Worm (Caenorhabditis elegans): Measurements from ENCODE around the gene pat-3.
A peak's percentile ranks its signal among the peaks of the same experiment; 100 is the strongest.

Gene pat-3

DNA sequence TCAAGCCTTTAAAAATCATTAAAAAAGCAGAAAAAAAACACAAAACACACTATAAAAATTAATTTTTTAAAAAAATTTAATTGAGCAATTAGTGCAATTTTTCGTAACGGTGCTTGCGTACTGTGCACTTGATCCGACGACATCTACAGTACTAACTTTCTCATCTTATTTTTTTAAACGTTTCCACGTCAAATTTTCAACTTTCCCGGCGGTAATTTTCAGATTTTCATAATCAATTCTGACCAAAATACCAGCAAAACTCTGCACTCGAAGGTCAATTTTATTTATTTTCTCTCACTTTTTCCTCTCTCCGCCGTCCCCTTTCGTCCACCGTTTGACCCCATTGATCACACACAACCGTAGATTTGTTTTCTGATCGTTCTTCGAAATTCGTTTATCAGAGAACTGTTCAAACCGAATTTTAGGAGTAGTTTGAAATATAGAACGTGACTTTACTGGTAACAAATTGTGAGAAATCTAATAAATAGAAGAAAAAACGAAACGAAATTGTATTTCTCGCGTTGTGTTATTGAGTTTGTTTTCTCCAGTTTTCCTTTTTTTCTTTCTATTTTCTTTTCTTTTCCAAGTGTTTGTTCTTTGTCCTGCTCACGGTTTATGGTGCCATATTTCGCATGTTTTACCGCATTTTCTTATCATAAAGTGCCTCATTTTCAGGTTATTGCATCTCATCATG is 50.0 kb downstream of the pat-3 start, which contains the start of gene acs-19 (continued):
- TF ChIP-seq ama-1 (optimal IDR thresholded peaks at IDR 0.05) = peak; percentile 11
- no peak for TF ChIP-seq ama-1 (GFP tag; optimal IDR thresholded peaks at IDR 0.05)
- TF ChIP-seq T26A5.8 (tag; optimal IDR thresholded peaks at IDR 0.05) = no peak
- no peak for TF ChIP-seq Y79H2A.3 (GFP tag; conservative IDR thresholded peaks at IDR 0.05)
- TF ChIP-seq aptf-3 (GFP tag; IDR thresholded peaks at IDR 0.05) = no peak
- no peak for TF ChIP-seq attf-3 (GFP tag; conservative IDR thresholded peaks at IDR 0.05)
- no peak for TF ChIP-seq egrh-3 (GFP tag; IDR thresholded peaks at IDR 0.05)
- TF ChIP-seq ztf-18 (tag; optimal IDR thresholded peaks at IDR 0.05) = no peak
- no peak for TF ChIP-seq attf-6 (GFP tag; IDR thresholded peaks at IDR 0.05)
- no peak for TF ChIP-seq snpc-1.3 (tag; optimal IDR thresholded peaks at IDR 0.05; ENCODE audit: insufficient read depth)
- TF ChIP-seq tbx-9 (tag; optimal IDR thresholded peaks at IDR 0.05; ENCODE audit: borderline replicate concordance) = no peak
- TF ChIP-seq F57A8.1 (GFP tag; optimal IDR thresholded peaks at IDR 0.05) = no peak
- peak; percentile 30 for TF ChIP-seq F52B5.7 (tag; optimal IDR thresholded peaks at IDR 0.05)
- no peak for TF ChIP-seq sea-2 (GFP tag; IDR thresholded peaks at IDR 0.05)
- TF ChIP-seq ceh-100 (GFP tag; IDR thresholded peaks at IDR 0.05) = no peak
- TF ChIP-seq madf-6 (GFP tag; IDR thresholded peaks at IDR 0.05) = peak; percentile 76
- TF ChIP-seq lin-40 (tag; optimal IDR thresholded peaks at IDR 0.05) = peak; percentile 19
- no peak for TF ChIP-seq ZK185.1 (tag; optimal IDR thresholded peaks at IDR 0.05; ENCODE audit: poor library complexity, severe bottlenecking)

DNA sequence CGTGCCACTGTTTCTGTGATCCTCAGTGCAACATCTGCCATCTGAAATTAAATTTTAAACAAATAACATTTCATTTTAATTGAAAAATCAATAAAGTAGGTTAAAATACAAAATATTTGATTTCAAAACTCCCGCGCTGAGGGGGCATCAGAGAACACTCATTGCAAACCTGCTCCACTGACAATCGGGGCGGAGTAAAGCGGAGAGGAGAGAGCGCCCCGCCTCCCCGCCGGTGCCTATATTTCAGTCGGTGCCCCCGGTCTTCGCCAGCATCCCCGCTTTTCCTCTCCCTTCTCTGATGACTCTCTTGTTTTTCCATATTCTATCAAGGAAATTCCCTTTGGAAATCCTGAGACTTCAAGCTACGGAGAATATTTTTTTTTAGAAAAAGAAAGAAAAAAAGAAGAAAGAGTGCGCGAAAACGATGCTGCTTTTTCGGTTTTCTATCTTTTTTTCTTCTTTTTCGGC is 51.0 kb downstream of the pat-3 start, which contains the start of gene brc-1:
Gene brc-1, minus strand, starts transcription at position 51 of the 468 bp plus-strand sequence.
- TF ChIP-seq tlf-1 (GFP tag; optimal IDR thresholded peaks at IDR 0.05) = no peak
- TF ChIP-seq attf-5 (GFP tag; optimal IDR thresholded peaks at IDR 0.05) = peak; percentile 94
- no peak for TF ChIP-seq mes-4 (tag; optimal IDR thresholded peaks at IDR 0.05)
- no peak for TF ChIP-seq aptf-2 (GFP tag; conservative IDR thresholded peaks at IDR 0.05)
- TF ChIP-seq F33H1.4 (GFP tag; IDR thresholded peaks at IDR 0.05) = peak; percentile 39; the same call in 1 of the 2 replicates
- TF ChIP-seq cebp-1 (GFP tag; IDR thresholded peaks at IDR 0.05) = peak; percentile 70
- peak; percentile 87 for TF ChIP-seq cebp-1 (tag; optimal IDR thresholded peaks at IDR 0.05)
- peak; percentile 55 for TF ChIP-seq madf-10 (tag; optimal IDR thresholded peaks at IDR 0.05)
- peak; percentile 20 for TF ChIP-seq gei-17 (GFP tag; optimal IDR thresholded peaks at IDR 0.05)
- peak in 2 of 3 experiments; percentile 41 to 92 for TF ChIP-seq lin-35 (GFP tag; optimal IDR thresholded peaks at IDR 0.05)
- peak; percentile 79; the same call in 1 of the 2 replicates for TF ChIP-seq K11D2.4 (GFP tag; IDR thresholded peaks at IDR 0.05)
- TF ChIP-seq ceh-58 (GFP tag; IDR thresholded peaks at IDR 0.05) = no peak
- no peak for TF ChIP-seq ztf-28 (GFP tag; IDR thresholded peaks at IDR 0.05)
- no peak for TF ChIP-seq T07F8.4 (tag; optimal IDR thresholded peaks at IDR 0.05)
- TF ChIP-seq F52B5.7 (tag; optimal IDR thresholded peaks at IDR 0.05) = no peak
- TF ChIP-seq egrh-3 (GFP tag; IDR thresholded peaks at IDR 0.05) = peak; percentile 91
- peak; percentile 51 for TF ChIP-seq tbp1 (GFP tag; optimal IDR thresholded peaks at IDR 0.05)
- TF ChIP-seq lsy-27 (tag; optimal IDR thresholded peaks at IDR 0.05; ENCODE audit: borderline replicate concordance, insufficient read depth) = no peak
- no peak for TF ChIP-seq B0019.2 (GFP tag; conservative IDR thresholded peaks at IDR 0.05)
- TF ChIP-seq let-607 (tag; optimal IDR thresholded peaks at IDR 0.05) = peak; percentile 12 to 28
- TF ChIP-seq ztf-6 (GFP tag; IDR thresholded peaks at IDR 0.05) = peak; percentile 14; the same call in 1 of the 2 replicates
- TF ChIP-seq chd-7 (tag; optimal IDR thresholded peaks at IDR 0.05) = peak; percentile 60
- peak; percentile 67 for TF ChIP-seq efl-1 (GFP tag; optimal IDR thresholded peaks at IDR 0.05)
- no peak for TF ChIP-seq Y67H2A.10 (GFP tag; conservative IDR thresholded peaks at IDR 0.05)
- peak; percentile 57 for TF ChIP-seq hmg-1.2 (GFP tag; IDR thresholded peaks at IDR 0.05)
- TF ChIP-seq rcor-1 (GFP tag; IDR thresholded peaks at IDR 0.05) = peak; percentile 12; the same call in 1 of the 2 replicates
- TF ChIP-seq snpc-1.1 (tag; optimal IDR thresholded peaks at IDR 0.05; ENCODE audit: insufficient read depth) = no peak
- TF ChIP-seq zfh-2 (GFP tag; conservative IDR thresholded peaks at IDR 0.05) = peak; percentile 98
- TF ChIP-seq repo-1 (tag; optimal IDR thresholded peaks at IDR 0.05) = peak; percentile 40
- peak; percentile 68; the same call in 1 of the 2 replicates for TF ChIP-seq B0336.3 (GFP tag; IDR thresholded peaks at IDR 0.05)

Measured in whole organism, young adult.